Fruit fly (Drosophila melanogaster) whole organism, embryonic: Measurements from ENCODE around the gene CG31178.

Experiments used
- BEAF-32 ChIP-seq: fragments of 200-800 bp; sonication (Bioruptor generic); optimal IDR thresholded peaks from 3 replicates; lab custom pipeline; 2017; ENCODE audit warnings: missing biosample characterization, missing genetic modification characterization, mild to moderate bottlenecking, moderate library complexity, missing genetic modification reagents
- Bdp1 ChIP-seq: fragments of 200-800 bp; sonication (Bioruptor generic); optimal IDR thresholded peaks from 3 replicates; lab custom pipeline; 2016; ENCODE audit warnings: missing biosample characterization, missing genetic modification characterization
- CG10979 ChIP-seq: fragments of 200-800 bp; sonication (Bioruptor generic); optimal IDR thresholded peaks from 2 replicates; lab custom pipeline; 2018; ENCODE audit warnings: missing biosample characterization, mild to moderate bottlenecking, missing genetic modification characterization, moderate library complexity
- CG11085 ChIP-seq: fragments of 200-800 bp; sonication (Bioruptor generic); IDR thresholded peaks from 2 replicates; pipeline ENCODE4 v1.3.6; 2022; ENCODE audit warnings: missing biosample characterization, missing genetic modification characterization
- CG12299 ChIP-seq: fragments of 200-800 bp; sonication (Bioruptor generic); optimal IDR thresholded peaks from 2 replicates; lab custom pipeline; 2018; ENCODE audit warnings: missing biosample characterization, mild to moderate bottlenecking, missing genetic modification characterization
- CG14014 ChIP-seq: fragments of 200-800 bp; sonication (Bioruptor generic); IDR thresholded peaks from 2 replicates; pipeline ENCODE4 v1.3.6; 2022; ENCODE audit warnings: missing biosample characterization, missing genetic modification characterization
- CG14710 ChIP-seq: fragments of 200-800 bp; sonication (Bioruptor generic); optimal IDR thresholded peaks from 3 replicates; lab custom pipeline; 2019; ENCODE audit warnings: missing biosample characterization, mild to moderate bottlenecking, missing genetic modification characterization, moderate library complexity
- CG14860 ChIP-seq: fragments of 200-800 bp; sonication (Bioruptor generic); IDR thresholded peaks from 3 replicates; pipeline ENCODE4 v1.3.6; 2022; ENCODE audit warnings: missing biosample characterization, missing genetic modification characterization; ENCODE audit not compliant: partially characterized antibody
- CG15601 ChIP-seq: fragments of 200-800 bp; sonication (Bioruptor generic); optimal IDR thresholded peaks from 3 replicates; lab custom pipeline; 2019; ENCODE audit warnings: missing biosample characterization, mild to moderate bottlenecking, missing genetic modification characterization, moderate library complexity
- CG1603 ChIP-seq: fragments of 200-800 bp; sonication (Bioruptor generic); optimal IDR thresholded peaks from 2 replicates; lab custom pipeline; 2019; ENCODE audit warnings: missing biosample characterization, mild to moderate bottlenecking, missing genetic modification characterization, moderate library complexity
- CG16863 ChIP-seq: fragments of 200-800 bp; sonication (Bioruptor generic); optimal IDR thresholded peaks from 3 replicates; lab custom pipeline; 2016; ENCODE audit warnings: missing biosample characterization, missing genetic modification characterization
- CG17186 ChIP-seq: fragments of 200-800 bp; sonication (Bioruptor generic); optimal IDR thresholded peaks from 3 replicates; lab custom pipeline; 2017; ENCODE audit warnings: missing biosample characterization, missing genetic modification reagents, missing genetic modification characterization
- CG17612 ChIP-seq: fragments of 200-800 bp; sonication (Bioruptor generic); IDR thresholded peaks from 2 replicates; pipeline ENCODE4 v1.3.6; 2022; ENCODE audit warnings: missing biosample characterization, missing genetic modification characterization
- CG18476 ChIP-seq: fragments of 200-800 bp; sonication (Bioruptor generic); optimal IDR thresholded peaks from 2 replicates; lab custom pipeline; 2016; ENCODE audit warnings: missing biosample characterization, mild to moderate bottlenecking, missing genetic modification characterization
- CG2202 ChIP-seq: fragments of 200-800 bp; sonication (Bioruptor generic); optimal IDR thresholded peaks from 2 replicates; lab custom pipeline; 2018; ENCODE audit warnings: missing biosample characterization, mild to moderate bottlenecking, missing genetic modification characterization
- CG2712 ChIP-seq: fragments of 200-800 bp; optimal IDR thresholded peaks from 3 replicates; lab custom pipeline; 2019; ENCODE audit warnings: missing biosample characterization, mild to moderate bottlenecking, missing genetic modification characterization, moderate library complexity
- CG3281 ChIP-seq: fragments of 200-800 bp; sonication (Bioruptor generic); optimal IDR thresholded peaks from 3 replicates; lab custom pipeline; 2017; ENCODE audit warnings: missing biosample characterization, mild to moderate bottlenecking, missing genetic modification characterization
- CG7357 ChIP-seq: fragments of 200-800 bp; sonication (Bioruptor generic); IDR thresholded peaks from 3 replicates; pipeline ENCODE4 v1.3.6; 2022; ENCODE audit warnings: missing biosample characterization, missing genetic modification characterization
- CG9437 ChIP-seq: fragments of 200-800 bp; sonication (Bioruptor generic); optimal IDR thresholded peaks from 2 replicates; lab custom pipeline; 2018; ENCODE audit warnings: missing biosample characterization, mild to moderate bottlenecking, missing genetic modification characterization
- CG9817 ChIP-seq: fragments of 200-800 bp; sonication (Bioruptor generic); optimal IDR thresholded peaks from 2 replicates; lab custom pipeline; 2018; ENCODE audit warnings: missing biosample characterization, mild to moderate bottlenecking, missing genetic modification characterization, moderate library complexity
- CHES-1-like ChIP-seq: fragments of 200-800 bp; sonication (Bioruptor generic); optimal IDR thresholded peaks from 2 replicates; lab custom pipeline; 2016; ENCODE audit warnings: missing biosample characterization, missing genetic modification characterization
- D ChIP-seq, 2 experiments: fragments of 200-800 bp in 1 of 2; fragments of >200 bp in 1 of 2; sonication (Bioruptor generic) in 1 of 2; optimal IDR thresholded peaks; 2 replicates in 1 of 2; 3 replicates in 1 of 2; lab custom pipeline; 2017; ENCODE audit warnings: mild to moderate bottlenecking in 1 of 2, missing biosample characterization in 1 of 2, missing genetic modification characterization in 1 of 2, missing genetic modification reagents in 1 of 2
- Dll ChIP-seq: fragments of 200-800 bp; sonication (Bioruptor generic); IDR thresholded peaks from 4 replicates; pipeline ENCODE4 v1.3.6; 2022; ENCODE audit warnings: missing biosample characterization, missing genetic modification characterization; ENCODE audit not compliant: partially characterized antibody
- Dp ChIP-seq: fragments of 200-800 bp; sonication (Bioruptor generic); optimal IDR thresholded peaks from 2 replicates; lab custom pipeline; 2018; ENCODE audit warnings: missing biosample characterization, mild to moderate bottlenecking, missing genetic modification characterization, moderate library complexity
- Drgx ChIP-seq: fragments of 200-800 bp; sonication (Bioruptor generic); IDR thresholded peaks from 2 replicates; pipeline ENCODE4 v1.3.6; 2022; ENCODE audit warnings: missing biosample characterization, missing genetic modification characterization
- Hmx ChIP-seq: fragments of 200-800 bp; sonication (Bioruptor generic); optimal IDR thresholded peaks from 2 replicates; lab custom pipeline; 2016; ENCODE audit warnings: missing biosample characterization, missing genetic modification characterization
- Jarid2 ChIP-seq: fragments of 200-800 bp; sonication (Bioruptor generic); optimal IDR thresholded peaks from 3 replicates; lab custom pipeline; 2017; ENCODE audit warnings: mild to moderate bottlenecking, missing biosample characterization, missing genetic modification reagents, missing genetic modification characterization
- Neu2 ChIP-seq: fragments of 200-800 bp; sonication (Bioruptor generic); optimal IDR thresholded peaks from 3 replicates; lab custom pipeline; 2016; ENCODE audit warnings: missing biosample characterization, missing genetic modification characterization, borderline replicate concordance
- PHDP ChIP-seq: fragments of 200-800 bp; sonication (Bioruptor generic); optimal IDR thresholded peaks from 3 replicates; lab custom pipeline; 2018; ENCODE audit warnings: missing biosample characterization, mild to moderate bottlenecking, missing genetic modification characterization, moderate library complexity
- Sin3A ChIP-seq: fragments of >200 bp; optimal IDR thresholded peaks from 2 replicates; lab custom pipeline; 2018
- al ChIP-seq: fragments of 200-800 bp; sonication (Bioruptor generic); IDR thresholded peaks from 2 replicates; pipeline ENCODE4 v1.3.6; 2022; ENCODE audit warnings: missing biosample characterization, missing genetic modification characterization
- caup ChIP-seq: fragments of 200-800 bp; sonication (Bioruptor generic); optimal IDR thresholded peaks from 3 replicates; lab custom pipeline; 2017; ENCODE audit warnings: missing biosample characterization, mild to moderate bottlenecking, missing genetic modification characterization, moderate library complexity; ENCODE audit not compliant: severe bottlenecking
- crol ChIP-seq: fragments of 200-800 bp; sonication (Bioruptor generic); IDR thresholded peaks from 2 replicates; pipeline ENCODE4 v1.3.6; 2022; ENCODE audit warnings: missing biosample characterization, missing genetic modification characterization
- dm ChIP-seq: fragments of 200-800 bp; sonication (Bioruptor generic); optimal IDR thresholded peaks from 3 replicates; lab custom pipeline; 2016; ENCODE audit warnings: missing biosample characterization, missing genetic modification characterization
- dmrt99B ChIP-seq: fragments of 200-800 bp; sonication (Bioruptor generic); optimal IDR thresholded peaks from 2 replicates; lab custom pipeline; 2018; ENCODE audit warnings: missing biosample characterization, mild to moderate bottlenecking, missing genetic modification characterization, moderate library complexity
- jing ChIP-seq: fragments of 200-800 bp; sonication (Bioruptor generic); optimal IDR thresholded peaks from 2 replicates; lab custom pipeline; 2018; ENCODE audit warnings: missing biosample characterization, mild to moderate bottlenecking, missing genetic modification characterization
- jumu ChIP-seq: fragments of 200-800 bp; sonication (Bioruptor generic); optimal IDR thresholded peaks from 3 replicates; lab custom pipeline; 2016; ENCODE audit warnings: missing biosample characterization, missing genetic modification characterization
- klu ChIP-seq: fragments of 200-800 bp; sonication (Bioruptor generic); IDR thresholded peaks from 2 replicates; pipeline ENCODE4 v1.3.6; 2022; ENCODE audit warnings: missing biosample characterization, missing genetic modification characterization
- lab ChIP-seq: fragments of 200-800 bp; sonication (Bioruptor generic); optimal IDR thresholded peaks from 3 replicates; lab custom pipeline; 2017; ENCODE audit warnings: missing biosample characterization, missing genetic modification characterization, mild to moderate bottlenecking, moderate library complexity, missing genetic modification reagents
- pnt ChIP-seq: fragments of 200-800 bp; sonication (Bioruptor generic); optimal IDR thresholded peaks from 3 replicates; lab custom pipeline; 2016; ENCODE audit warnings: missing biosample characterization, missing genetic modification characterization
- psq ChIP-seq: fragments of 200-800 bp; sonication (Bioruptor generic); optimal IDR thresholded peaks from 2 replicates; lab custom pipeline; 2017; ENCODE audit warnings: missing biosample characterization, missing genetic modification characterization
- salm ChIP-seq: fragments of 200-800 bp; sonication (Bioruptor generic); optimal IDR thresholded peaks from 2 replicates; lab custom pipeline; 2018; ENCODE audit warnings: missing biosample characterization, mild to moderate bottlenecking, missing genetic modification characterization
- sens-2 ChIP-seq: fragments of 200-800 bp; sonication (Bioruptor generic); IDR thresholded peaks from 2 replicates; pipeline ENCODE4 v1.3.6; 2022; ENCODE audit warnings: missing biosample characterization, missing genetic modification characterization
- tap ChIP-seq: fragments of 200-800 bp; optimal IDR thresholded peaks from 3 replicates; lab custom pipeline; 2019; ENCODE audit warnings: missing biosample characterization, mild to moderate bottlenecking, missing genetic modification characterization, moderate library complexity
- tna ChIP-seq: fragments of 200-800 bp; sonication (Bioruptor generic); IDR thresholded peaks from 2 replicates; pipeline ENCODE4 v1.3.6; 2022; ENCODE audit warnings: missing biosample characterization, missing genetic modification characterization; ENCODE audit not compliant: partially characterized antibody
- tx ChIP-seq: fragments of 200-800 bp; sonication (Bioruptor generic); optimal IDR thresholded peaks from 2 replicates; lab custom pipeline; 2016; ENCODE audit warnings: missing biosample characterization, missing genetic modification characterization
- vnd ChIP-seq: fragments of 200-800 bp; sonication (Bioruptor generic); IDR thresholded peaks from 3 replicates; pipeline ENCODE4 v1.3.6; 2022; ENCODE audit warnings: missing biosample characterization, missing genetic modification characterization; ENCODE audit not compliant: partially characterized antibody
- wek ChIP-seq: fragments of 200-800 bp; sonication (Bioruptor generic); optimal IDR thresholded peaks from 3 replicates; lab custom pipeline; 2018; ENCODE audit warnings: missing biosample characterization, mild to moderate bottlenecking, missing genetic modification characterization, moderate library complexity

The CG31178 gene

dm6 chr3R:21870158-21870971 lies 3.2 kb upstream of the CG31178 start, which contains the start of gene CG31431 (continued):
- TF ChIP-seq crol (GFP tag; lab: Robert Waterston, UW) (peak; percentile 79), CG16863 (GFP tag; lab: Kevin White, UChicago) (peak; percentile 96), CG14860 (no peak), lab (peak; percentile 99), Dp (GFP tag; lab: Kevin White, UChicago) (peak; percentile 13), tap (tag; lab: Kevin White, UChicago) (peak; percentile 97), jumu (GFP tag; lab: Kevin White, UChicago) (peak; percentile 97), Dll (GFP tag; lab: Robert Waterston, UW) (no peak), Hmx (GFP tag; lab: Kevin White, UChicago) (peak; percentile 92), D (optimal IDR thresholded peaks at IDR 0.05; lab: Kevin White, UChicago) (no peak), D (GFP tag; optimal IDR thresholded peaks at IDR 0.05; lab: Kevin White, UChicago) (peak; percentile 94), CG3281 (GFP tag; lab: Kevin White, UChicago) (peak; percentile 98), dm (peak; percentile 91), psq (peak; percentile 90), BEAF-32 (GFP tag; lab: Kevin White, UChicago) (peak; percentile 16), CG18476 (GFP tag; lab: Kevin White, UChicago) (peak; percentile 96), dmrt99B (peak; percentile 98), al (GFP tag; lab: Robert Waterston, UW) (peak; percentile 96), PHDP (tag; lab: Kevin White, UChicago) (peak; percentile 98), Drgx (peak; percentile 94), tx (GFP tag; lab: Kevin White, UChicago) (peak; percentile 95), CG17186 (GFP tag; lab: Kevin White, UChicago) (peak; percentile 75), klu (GFP tag; lab: Robert Waterston, UW) (peak; percentile 95), vnd (GFP tag; lab: Robert Waterston, UW) (no peak), CG1603 (tag; lab: Kevin White, UChicago) (peak; percentile 98), Sin3A (no peak), CHES-1-like (GFP tag; lab: Kevin White, UChicago) (peak; percentile 98), CG7357 (GFP tag; lab: Robert Waterston, UW) (peak; percentile 93), CG9817 (tag; lab: Kevin White, UChicago) (peak; percentile 97), CG15601 (tag; lab: Kevin White, UChicago) (peak; percentile 90), CG14710 (peak; percentile 97), Jarid2 (GFP tag; lab: Kevin White, UChicago) (peak; percentile 85), Neu2 (GFP tag; lab: Kevin White, UChicago) (peak; percentile 88), tna (GFP tag; lab: Robert Waterston, UW) (no peak), wek (GFP tag; lab: Kevin White, UChicago) (peak; percentile 87), CG17612 (GFP tag; lab: Robert Waterston, UW) (peak; percentile 93), CG9437 (peak; percentile 90), Bdp1 (GFP tag; lab: Kevin White, UChicago) (peak; percentile 88), caup (GFP tag; lab: Kevin White, UChicago) (peak; percentile 98), sens-2 (GFP tag; lab: Robert Waterston, UW) (peak; percentile 93), CG2712 (tag; lab: Kevin White, UChicago) (peak; percentile 97), jing (GFP tag; lab: Kevin White, UChicago) (peak; percentile 94), CG14014 (peak; percentile 98), CG10979 (tag; lab: Kevin White, UChicago) (peak; percentile 96), pnt (GFP tag; lab: Kevin White, UChicago) (peak; percentile 95), CG11085 (GFP tag; lab: Robert Waterston, UW) (peak; percentile 97), CG2202 (tag; lab: Kevin White, UChicago) (peak; percentile 86), salm (tag; lab: Kevin White, UChicago) (peak; percentile 92), CG12299 (tag; lab: Kevin White, UChicago) (peak; percentile 96)
